Fruit fly (Drosophila melanogaster) whole organism, prepupa: ENCODE data around the gene CG9662.
A peak's percentile ranks its signal among the peaks of the same experiment; 100 is the strongest.

Experiments
- Blimp-1 ChIP-seq: fragments of 200-800 bp; sonication (Bioruptor generic); optimal IDR thresholded peaks from 3 replicates; lab custom pipeline; 2017; ENCODE audit warnings: missing biosample characterization, missing genetic modification characterization, mild to moderate bottlenecking, moderate library complexity, missing genetic modification reagents
- CG10631 ChIP-seq: fragments of 200-800 bp; sonication (Bioruptor generic); optimal IDR thresholded peaks from 2 replicates; lab custom pipeline; 2016; ENCODE audit warnings: missing biosample characterization, missing genetic modification characterization
- CG10669 ChIP-seq: fragments of 200-800 bp; sonication (Bioruptor generic); optimal IDR thresholded peaks from 3 replicates; lab custom pipeline; 2018; ENCODE audit warnings: missing biosample characterization, mild to moderate bottlenecking, missing genetic modification characterization, moderate library complexity
- CG11294 ChIP-seq: fragments of 200-800 bp; sonication (Bioruptor generic); IDR thresholded peaks from 2 replicates; pipeline ENCODE4 v1.3.6; 2022; ENCODE audit warnings: missing biosample characterization, missing genetic modification characterization
- CG15336 ChIP-seq: fragments of 200-800 bp; sonication (Bioruptor generic); IDR thresholded peaks from 2 replicates; pipeline ENCODE4 v1.3.6; 2022; ENCODE audit warnings: missing biosample characterization, missing genetic modification characterization
- CG1621 ChIP-seq: fragments of 200-800 bp; sonication (Bioruptor generic); optimal IDR thresholded peaks from 3 replicates; lab custom pipeline; 2018; ENCODE audit warnings: missing biosample characterization, mild to moderate bottlenecking, missing genetic modification characterization
- CG16779 ChIP-seq: fragments of 200-800 bp; sonication (Bioruptor generic); optimal IDR thresholded peaks from 3 replicates; lab custom pipeline; 2017; ENCODE audit warnings: missing biosample characterization, mild to moderate bottlenecking, missing genetic modification characterization
- CG3032 ChIP-seq: fragments of 200-800 bp; optimal IDR thresholded peaks from 2 replicates; lab custom pipeline; 2019; ENCODE audit warnings: missing biosample characterization, mild to moderate bottlenecking, missing genetic modification characterization, moderate library complexity
- CG34406 ChIP-seq: fragments of 200-800 bp; sonication (Bioruptor generic); optimal IDR thresholded peaks from 3 replicates; lab custom pipeline; 2016; ENCODE audit warnings: missing biosample characterization, missing genetic modification characterization
- CG3919 ChIP-seq: fragments of 200-800 bp; sonication (Bioruptor generic); optimal IDR thresholded peaks from 3 replicates; lab custom pipeline; 2016; ENCODE audit warnings: missing biosample characterization, missing genetic modification characterization
- CG6854 ChIP-seq: fragments of 200-800 bp; sonication (Bioruptor generic); optimal IDR thresholded peaks from 2 replicates; lab custom pipeline; 2017; ENCODE audit warnings: missing biosample characterization, mild to moderate bottlenecking, missing genetic modification characterization
- CG8319 ChIP-seq: fragments of 200-800 bp; sonication (Bioruptor generic); optimal IDR thresholded peaks from 3 replicates; lab custom pipeline; 2016; ENCODE audit warnings: missing biosample characterization, missing genetic modification characterization
- CG9139 ChIP-seq: fragments of 200-800 bp; sonication (Bioruptor generic); optimal IDR thresholded peaks from 3 replicates; lab custom pipeline; 2017; ENCODE audit warnings: missing biosample characterization, mild to moderate bottlenecking, missing genetic modification characterization
- Eip75B ChIP-seq: fragments of 200-800 bp; sonication (Bioruptor generic); optimal IDR thresholded peaks from 3 replicates; lab custom pipeline; 2016; ENCODE audit warnings: missing biosample characterization, missing genetic modification characterization
- Eip78C ChIP-seq: fragments of 200-800 bp; sonication (Bioruptor generic); peaks from one replicate; lab custom pipeline; 2016; ENCODE audit warnings: missing biosample characterization, missing genetic modification characterization
- Eip93F ChIP-seq: fragments of 200-800 bp; sonication (Bioruptor generic); optimal IDR thresholded peaks from 2 replicates; lab custom pipeline; 2016; ENCODE audit warnings: missing biosample characterization, mild to moderate bottlenecking, missing genetic modification characterization
- Ets96B ChIP-seq: fragments of 200-800 bp; optimal IDR thresholded peaks from 2 replicates; lab custom pipeline; 2019; ENCODE audit warnings: missing biosample characterization, mild to moderate bottlenecking, missing genetic modification characterization, moderate library complexity
- Hr38 ChIP-seq: sonication (Bioruptor generic); optimal IDR thresholded peaks from 2 replicates; lab custom pipeline; 2016; ENCODE audit warnings: missing biosample characterization, missing genetic modification characterization
- Hr39 ChIP-seq: fragments of 200-800 bp; sonication (Bioruptor generic); optimal IDR thresholded peaks from 2 replicates; lab custom pipeline; 2016; ENCODE audit warnings: missing biosample characterization, missing genetic modification characterization
- Lpt ChIP-seq: fragments of 200-800 bp; sonication (Bioruptor generic); optimal IDR thresholded peaks from 3 replicates; lab custom pipeline; 2016; ENCODE audit warnings: missing biosample characterization, missing genetic modification characterization
- Met ChIP-seq: fragments of 200-800 bp; sonication (Bioruptor generic); optimal IDR thresholded peaks from 3 replicates; lab custom pipeline; 2016; ENCODE audit warnings: missing biosample characterization, missing genetic modification characterization
- Smox ChIP-seq: fragments of 200-800 bp; sonication (Bioruptor generic); optimal IDR thresholded peaks from 3 replicates; lab custom pipeline; 2016; ENCODE audit warnings: missing biosample characterization, missing genetic modification characterization
- Sox102F ChIP-seq: fragments of 200-800 bp; sonication (Bioruptor generic); optimal IDR thresholded peaks from 2 replicates; lab custom pipeline; 2016; ENCODE audit warnings: missing biosample characterization, mild to moderate bottlenecking, missing genetic modification characterization
- Sox14 ChIP-seq: fragments of 200-800 bp; sonication (Bioruptor generic); optimal IDR thresholded peaks from 3 replicates; lab custom pipeline; 2016; ENCODE audit warnings: missing biosample characterization, missing genetic modification characterization
- achi ChIP-seq: fragments of 200-800 bp; sonication (Bioruptor generic); optimal IDR thresholded peaks from 3 replicates; lab custom pipeline; 2016; ENCODE audit warnings: missing biosample characterization, missing genetic modification characterization
- acj6 ChIP-seq: fragments of 200-800 bp; sonication (Bioruptor generic); optimal IDR thresholded peaks from 3 replicates; lab custom pipeline; 2016; ENCODE audit warnings: missing biosample characterization, missing genetic modification characterization
- cyc ChIP-seq: fragments of 200-800 bp; sonication (Bioruptor generic); optimal IDR thresholded peaks from 3 replicates; lab custom pipeline; 2016; ENCODE audit warnings: missing biosample characterization, missing genetic modification characterization
- dac ChIP-seq: fragments of 200-800 bp; sonication (Bioruptor generic); optimal IDR thresholded peaks from 2 replicates; lab custom pipeline; 2017; ENCODE audit warnings: missing biosample characterization, mild to moderate bottlenecking, missing genetic modification characterization
- eg ChIP-seq: fragments of 200-800 bp; sonication (Bioruptor generic); IDR thresholded peaks from 3 replicates; pipeline ENCODE4 v1.3.6; 2022; ENCODE audit warnings: missing biosample characterization, missing genetic modification characterization
- esn ChIP-seq: fragments of 200-800 bp; sonication (Bioruptor generic); optimal IDR thresholded peaks from 2 replicates; lab custom pipeline; 2016; ENCODE audit warnings: missing biosample characterization, mild to moderate bottlenecking, missing genetic modification characterization, moderate library complexity
- fd59A ChIP-seq: fragments of 200-800 bp; sonication (Bioruptor generic); optimal IDR thresholded peaks from 2 replicates; lab custom pipeline; 2017; ENCODE audit warnings: missing biosample characterization, mild to moderate bottlenecking, missing genetic modification characterization, missing genetic modification reagents
- fkh ChIP-seq: fragments of 200-800 bp; sonication (Bioruptor generic); optimal IDR thresholded peaks from 3 replicates; lab custom pipeline; 2017; ENCODE audit warnings: missing biosample characterization, mild to moderate bottlenecking, missing genetic modification characterization, moderate library complexity
- lz ChIP-seq: fragments of 200-800 bp; sonication (Bioruptor generic); optimal IDR thresholded peaks from 3 replicates; lab custom pipeline; 2016; ENCODE audit warnings: missing biosample characterization, missing genetic modification characterization
- net ChIP-seq: fragments of 200-800 bp; sonication (Bioruptor generic); optimal IDR thresholded peaks from 3 replicates; lab custom pipeline; 2016; ENCODE audit warnings: missing biosample characterization, missing genetic modification characterization
- pdm3 ChIP-seq: fragments of 200-800 bp; sonication (Bioruptor generic); optimal IDR thresholded peaks from 3 replicates; lab custom pipeline; 2016; ENCODE audit warnings: missing biosample characterization, missing genetic modification characterization
- salr ChIP-seq, 2 experiments: fragments of 200-800 bp; sonication (Bioruptor generic); optimal IDR thresholded peaks; 3 replicates each; lab custom pipeline; 2016 to 2018; ENCODE audit warnings: missing biosample characterization in 2 of 2, missing genetic modification characterization in 2 of 2, mild to moderate bottlenecking in 1 of 2
- spab ChIP-seq: fragments of 200-800 bp; sonication (Bioruptor generic); optimal IDR thresholded peaks from 2 replicates; lab custom pipeline; 2017; ENCODE audit warnings: missing biosample characterization, mild to moderate bottlenecking, missing genetic modification characterization, missing genetic modification reagents
- ss ChIP-seq, 2 experiments: fragments of 200-800 bp; sonication (Bioruptor generic); optimal IDR thresholded peaks; 2 replicates in 1 of 2; 3 replicates in 1 of 2; lab custom pipeline; 2017 to 2018; ENCODE audit warnings: mild to moderate bottlenecking in 2 of 2, missing biosample characterization in 2 of 2, missing genetic modification characterization in 2 of 2, moderate library complexity in 1 of 2
- svp ChIP-seq: fragments of 200-800 bp; sonication (Bioruptor generic); peaks from one replicate; lab custom pipeline; 2016; ENCODE audit warnings: missing biosample characterization, missing genetic modification characterization
- topi ChIP-seq: fragments of 200-800 bp; sonication (Bioruptor generic); optimal IDR thresholded peaks from 3 replicates; lab custom pipeline; 2016; ENCODE audit warnings: missing biosample characterization, missing genetic modification characterization

CG9662 gene

dm6 chr2L:3375611-3376010 lies 926 bp downstream of the CG9662 start, which contains the start of gene CG15412:
CG15412 (minus strand) TSS chr2L:3375711.
- TF ChIP-seq CG9139 = no peak
- TF ChIP-seq CG1621 = no peak
- TF ChIP-seq eg (GFP tag; lab: Robert Waterston, UW) = no peak
- no peak for TF ChIP-seq net
- TF ChIP-seq CG3919 = no peak
- TF ChIP-seq CG34406 (GFP tag; lab: Kevin White, UChicago) = no peak
- TF ChIP-seq Ets96B = no peak
- TF ChIP-seq Eip75B (GFP tag; lab: Kevin White, UChicago) = no peak
- TF ChIP-seq CG15336 (GFP tag; lab: Robert Waterston, UW) = no peak
- no peak for TF ChIP-seq dac (GFP tag; lab: Kevin White, UChicago)
- TF ChIP-seq ss (GFP tag; optimal IDR thresholded peaks at IDR 0.05; lab: Kevin White, UChicago) = no peak
- no peak for TF ChIP-seq achi (GFP tag; lab: Kevin White, UChicago)
- TF ChIP-seq CG3032 (tag; lab: Kevin White, UChicago) = no peak
- TF ChIP-seq Hr39 (GFP tag; lab: Kevin White, UChicago) = no peak
- no peak for TF ChIP-seq CG8319 (GFP tag; lab: Kevin White, UChicago)
- TF ChIP-seq Hr38 = no peak
- TF ChIP-seq CG6854 (GFP tag; lab: Kevin White, UChicago) = no peak
- TF ChIP-seq esn (GFP tag; lab: Kevin White, UChicago) = no peak

dm6 chr2L:3373242-3373641 lies 3.3 kb downstream of the CG9662 start, which contains the start of gene GramD1B:
GramD1B (minus strand) TSS chr2L:3373372.
- TF ChIP-seq Eip93F (GFP tag; lab: Kevin White, UChicago) = peak; percentile 11
- no peak for TF ChIP-seq fd59A (GFP tag; lab: Kevin White, UChicago)
- no peak for TF ChIP-seq topi (GFP tag; lab: Kevin White, UChicago)
- peak; percentile 63 for TF ChIP-seq Eip78C (GFP tag; lab: Kevin White, UChicago)
- TF ChIP-seq Lpt (GFP tag; lab: Kevin White, UChicago) = no peak
- no peak for TF ChIP-seq CG11294 (GFP tag; lab: Robert Waterston, UW)
- TF ChIP-seq salr (GFP tag; optimal IDR thresholded peaks at IDR 0.05; lab: Kevin White, UChicago) = no peak
- TF ChIP-seq CG9139 = no peak
- peak; percentile 9 for TF ChIP-seq lz (GFP tag; lab: Kevin White, UChicago)
- no peak for TF ChIP-seq Sox102F (GFP tag; lab: Kevin White, UChicago)
- TF ChIP-seq acj6 (GFP tag; lab: Kevin White, UChicago) = no peak
- TF ChIP-seq spab (GFP tag; lab: Kevin White, UChicago) = no peak
- no peak for TF ChIP-seq CG34406 (GFP tag; lab: Kevin White, UChicago)
- no peak for TF ChIP-seq net
- no peak for TF ChIP-seq CG16779 (tag; lab: Kevin White, UChicago)
- TF ChIP-seq Sox14 (GFP tag; lab: Kevin White, UChicago) = peak; percentile 40
- TF ChIP-seq CG15336 (GFP tag; lab: Robert Waterston, UW) = peak; percentile 14; the same call in 1 of the 2 replicates
- TF ChIP-seq fkh (GFP tag; lab: Kevin White, UChicago) = peak; percentile 6
- TF ChIP-seq cyc (GFP tag; lab: Kevin White, UChicago) = peak; percentile 10
- peak; percentile 27 for TF ChIP-seq CG6854 (GFP tag; lab: Kevin White, UChicago)
- TF ChIP-seq Blimp-1 (GFP tag; lab: Kevin White, UChicago) = no peak
- no peak for TF ChIP-seq Ets96B
- TF ChIP-seq esn (GFP tag; lab: Kevin White, UChicago) = peak; percentile 26
- TF ChIP-seq ss (GFP tag; optimal IDR thresholded peaks at IDR 0.05; lab: Kevin White, UChicago) = no peak
- TF ChIP-seq Met (GFP tag; lab: Kevin White, UChicago) = no peak
- no peak for TF ChIP-seq CG10631 (GFP tag; lab: Kevin White, UChicago)
- no peak for TF ChIP-seq CG10669
- peak; percentile 37 for TF ChIP-seq svp (GFP tag; lab: Kevin White, UChicago)
- peak; percentile 13 for TF ChIP-seq pdm3 (GFP tag; lab: Kevin White, UChicago)
- TF ChIP-seq Smox (GFP tag; lab: Kevin White, UChicago) = no peak
